Fruit fly (Drosophila melanogaster) S2 (cell line): ENCODE data around the gene wap.

Experiments
- CG8478 ChIP-seq: fragments of >200 bp; optimal IDR thresholded peaks from 2 replicates; lab custom pipeline; 2018
- CTCF ChIP-seq, 2 experiments: fragments of >200 bp; optimal IDR thresholded peaks; 2 replicates each; lab custom pipeline; 2018

The wap gene

DNA sequence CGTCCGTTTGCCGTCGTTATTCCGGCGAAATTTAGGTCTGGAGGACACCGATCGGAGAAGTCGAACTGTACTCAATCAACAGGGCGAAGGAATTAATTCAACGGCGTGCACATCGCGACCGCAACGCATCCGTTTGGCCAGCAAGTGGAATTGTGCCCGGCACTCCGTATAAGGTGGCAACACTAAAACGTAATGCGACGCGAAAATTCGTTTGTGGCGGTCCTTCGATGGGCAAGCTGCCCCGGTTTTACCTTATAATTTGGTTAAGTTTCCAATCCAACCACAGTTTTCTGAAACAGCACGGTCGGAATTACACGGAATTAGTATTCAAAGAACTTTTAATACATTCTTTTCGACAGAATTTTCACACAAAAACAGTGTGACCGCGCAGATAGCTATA, at the start of gene wap:
wap (minus strand) TSS at position 400 of the 400 bp plus-strand sequence.
- TF ChIP-seq CTCF (optimal IDR thresholded peaks at IDR 0.05; lab: Kevin White, UChicago) (no peak), CG8478 (lab: Kevin White, UChicago) (no peak)

DNA sequence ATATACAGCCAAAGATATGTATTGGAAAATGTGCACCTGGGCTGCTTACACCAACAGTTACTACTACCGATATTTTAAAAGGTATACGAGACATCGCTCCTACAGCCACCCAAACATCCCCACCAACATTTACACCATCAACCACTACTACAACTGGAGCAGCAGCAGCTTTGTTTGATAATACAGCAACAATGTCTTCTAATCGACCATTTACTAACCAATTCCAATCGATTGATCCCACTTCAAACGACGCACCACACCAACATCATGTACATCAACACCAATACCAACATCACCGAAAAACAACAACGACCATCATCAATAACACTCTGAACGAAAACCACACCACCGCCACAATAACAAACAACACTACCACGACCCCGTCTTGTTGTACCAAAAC, 47.0 kb upstream of the wap start:
- TF ChIP-seq CTCF (optimal IDR thresholded peaks at IDR 0.05; lab: Kevin White, UChicago) (no peak), CG8478 (lab: Kevin White, UChicago) (no peak)

DNA sequence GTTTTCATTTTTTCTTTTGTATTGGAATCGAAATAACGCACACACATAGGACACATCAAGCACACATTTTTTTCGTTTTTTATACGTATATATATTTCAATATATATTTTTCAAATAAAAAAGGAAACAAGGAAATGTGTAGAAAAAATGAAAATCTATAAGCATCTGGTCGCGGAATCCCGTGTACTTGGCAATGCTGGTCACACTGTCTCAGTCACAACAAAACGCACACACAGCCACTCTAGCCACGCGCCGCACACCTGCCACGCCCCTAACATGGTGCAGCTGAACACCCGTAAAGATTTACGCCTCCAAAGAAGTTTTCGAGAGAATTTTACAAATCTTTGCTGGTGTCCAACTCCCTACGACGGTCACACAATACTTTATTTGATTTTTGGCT, 44.3 kb upstream of the wap start:
- no peak for TF ChIP-seq CTCF (optimal IDR thresholded peaks at IDR 0.05; lab: Kevin White, UChicago)

DNA sequence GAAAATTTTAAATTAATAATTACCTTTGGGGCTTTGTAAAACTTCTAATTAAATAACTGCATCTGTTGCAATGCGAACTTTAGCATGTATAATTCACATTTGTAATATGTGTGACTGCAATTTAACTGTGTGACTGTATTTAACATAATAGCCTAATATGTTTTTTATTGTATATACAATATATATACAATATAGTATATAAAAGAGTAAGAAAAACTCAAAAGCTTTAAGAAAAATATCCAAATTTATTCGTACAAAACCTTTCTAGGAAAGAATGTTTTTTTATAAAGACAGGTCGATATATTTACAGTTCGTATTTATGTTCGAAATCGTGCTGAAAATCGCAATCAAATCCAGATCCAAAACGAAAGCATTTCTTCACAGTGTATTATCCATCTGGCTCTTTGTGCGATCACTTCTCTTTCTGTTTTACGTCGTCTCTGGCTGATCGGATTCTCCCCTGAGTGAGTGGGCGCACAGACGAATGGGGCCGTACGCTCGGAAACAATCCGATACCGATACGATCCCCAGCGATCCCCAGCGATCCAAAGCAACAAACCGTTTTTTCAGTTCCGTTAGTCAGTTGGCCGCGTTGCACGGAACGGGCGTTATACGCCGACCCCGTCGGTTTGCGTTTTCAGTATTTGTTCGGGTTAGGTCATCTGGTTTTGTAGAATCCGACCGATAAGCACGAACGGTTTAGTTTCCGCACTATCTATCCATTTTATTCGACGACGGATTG, 36.0 kb upstream of the wap start:
- TF ChIP-seq CTCF (optimal IDR thresholded peaks at IDR 0.05; lab: Kevin White, UChicago) = no peak
- TF ChIP-seq CG8478 (lab: Kevin White, UChicago) = no peak

dm6 chrX:22490584-22490983, 35.4 kb upstream of the wap start:
- TF ChIP-seq CG8478 (lab: Kevin White, UChicago) (no peak), CTCF (optimal IDR thresholded peaks at IDR 0.05; lab: Kevin White, UChicago) (no peak)

DNA sequence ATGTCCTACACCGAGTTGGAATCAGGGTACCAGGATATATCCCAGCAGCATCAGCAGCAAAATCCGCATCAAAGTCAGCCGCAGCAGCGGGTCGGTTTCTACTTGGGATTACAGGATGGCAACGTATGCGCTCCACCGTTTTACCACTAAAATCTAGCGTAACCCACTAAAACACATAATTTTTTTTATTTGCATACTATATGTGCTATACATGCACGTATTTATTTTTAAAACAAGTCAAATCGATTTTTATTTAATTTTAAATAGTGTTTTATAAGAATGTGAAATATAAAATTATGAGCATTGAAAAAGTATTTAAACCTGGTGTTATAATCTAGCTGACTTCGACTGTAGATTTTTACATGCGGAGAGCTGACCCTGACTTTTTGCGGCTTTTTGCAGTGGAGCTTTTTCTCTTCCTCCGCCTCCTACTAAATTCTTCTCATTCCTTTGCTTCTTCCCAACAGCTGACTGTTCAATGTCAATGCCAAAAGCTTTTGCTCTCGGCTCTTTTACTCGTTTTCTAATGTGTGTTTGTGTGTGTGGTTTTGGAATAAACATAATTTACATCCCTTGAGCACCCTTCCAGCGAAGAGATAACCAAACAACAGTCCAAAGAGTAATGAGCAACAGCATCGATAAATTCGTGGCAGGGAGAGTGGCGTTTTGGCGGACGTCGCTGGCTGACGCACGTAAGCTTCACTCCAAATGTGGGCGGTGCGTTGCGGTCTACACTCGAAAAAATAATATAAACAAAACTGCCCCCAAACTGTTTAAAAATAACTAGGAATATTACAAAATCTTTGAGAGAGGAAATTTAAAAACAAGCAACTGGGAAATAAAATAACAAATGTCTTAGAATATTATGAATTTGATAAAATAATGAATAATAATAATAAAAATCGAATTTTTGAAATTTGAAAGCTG, 32.7 kb upstream of the wap start:
- no peak for TF ChIP-seq CTCF (optimal IDR thresholded peaks at IDR 0.05; lab: Kevin White, UChicago)
- no peak for TF ChIP-seq CG8478 (lab: Kevin White, UChicago)

- TF ChIP-seq CTCF (optimal IDR thresholded peaks at IDR 0.05; lab: Kevin White, UChicago) (no peak), CG8478 (lab: Kevin White, UChicago) (no peak)
Observed at dm6 chrX:22486919-22487634, 31.9 kb upstream of the wap start.

dm6 chrX:22486487-22486886, 31.3 kb upstream of the wap start:
- TF ChIP-seq CG8478 (lab: Kevin White, UChicago) (no peak), CTCF (optimal IDR thresholded peaks at IDR 0.05; lab: Kevin White, UChicago) (no peak)

- TF ChIP-seq CG8478 (lab: Kevin White, UChicago) (no peak), CTCF (optimal IDR thresholded peaks at IDR 0.05; lab: Kevin White, UChicago) (no peak)
Observed at dm6 chrX:22481860-22482544, 26.8 kb upstream of the wap start, which contains the start of the genes Cp110 and CG12576. Gene Cp110 (plus strand): TSS chrX:22482082. Gene CG12576 (minus strand): TSS chrX:22482357.

DNA sequence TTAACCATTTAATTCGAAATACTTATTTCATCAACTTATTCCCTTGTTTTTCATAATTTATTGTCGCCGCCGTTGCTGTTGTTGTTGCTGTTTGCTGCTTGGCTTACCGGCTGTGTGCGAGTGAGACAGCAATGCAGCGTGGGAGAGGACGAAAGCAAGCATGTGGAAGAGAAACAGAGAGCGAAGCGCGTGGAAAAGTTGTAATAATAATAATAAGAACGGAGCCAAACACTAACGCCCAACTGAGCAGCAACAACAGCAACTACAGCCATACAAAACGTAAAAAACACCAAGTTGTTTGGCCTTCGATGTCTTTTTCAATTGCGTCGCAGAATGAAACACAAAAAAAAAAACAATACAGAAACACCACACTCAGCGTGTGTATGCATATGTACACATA, 25.9 kb upstream of the wap start:
- no peak for TF ChIP-seq CG8478 (lab: Kevin White, UChicago)
- TF ChIP-seq CTCF (optimal IDR thresholded peaks at IDR 0.05; lab: Kevin White, UChicago) = no peak

DNA sequence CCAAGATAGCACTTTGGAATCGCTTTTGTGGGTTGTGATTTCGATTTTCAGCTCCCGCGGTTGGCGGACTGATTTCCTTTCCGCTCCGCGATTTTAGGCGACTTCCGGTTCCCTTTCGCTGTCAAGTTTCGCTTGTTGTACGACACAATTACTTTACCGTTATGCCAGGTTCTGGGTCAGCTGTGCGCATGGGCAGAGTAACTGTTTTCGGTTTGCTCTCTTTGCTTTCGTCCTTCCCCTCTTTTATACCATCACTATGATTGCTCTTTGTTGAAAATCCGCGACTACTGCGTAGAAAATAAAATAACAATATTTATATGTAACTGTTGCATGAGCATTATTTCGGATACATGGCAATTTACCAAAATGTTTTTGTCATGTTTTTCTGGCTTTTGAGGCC, 25.4 kb upstream of the wap start:
- TF ChIP-seq CTCF (optimal IDR thresholded peaks at IDR 0.05; lab: Kevin White, UChicago) = no peak
- no peak for TF ChIP-seq CG8478 (lab: Kevin White, UChicago)

- TF ChIP-seq CG8478 (lab: Kevin White, UChicago) (no peak), CTCF (optimal IDR thresholded peaks at IDR 0.05; lab: Kevin White, UChicago) (no peak)
Observed at dm6 chrX:22479207-22479820, 24.1 kb upstream of the wap start.

DNA sequence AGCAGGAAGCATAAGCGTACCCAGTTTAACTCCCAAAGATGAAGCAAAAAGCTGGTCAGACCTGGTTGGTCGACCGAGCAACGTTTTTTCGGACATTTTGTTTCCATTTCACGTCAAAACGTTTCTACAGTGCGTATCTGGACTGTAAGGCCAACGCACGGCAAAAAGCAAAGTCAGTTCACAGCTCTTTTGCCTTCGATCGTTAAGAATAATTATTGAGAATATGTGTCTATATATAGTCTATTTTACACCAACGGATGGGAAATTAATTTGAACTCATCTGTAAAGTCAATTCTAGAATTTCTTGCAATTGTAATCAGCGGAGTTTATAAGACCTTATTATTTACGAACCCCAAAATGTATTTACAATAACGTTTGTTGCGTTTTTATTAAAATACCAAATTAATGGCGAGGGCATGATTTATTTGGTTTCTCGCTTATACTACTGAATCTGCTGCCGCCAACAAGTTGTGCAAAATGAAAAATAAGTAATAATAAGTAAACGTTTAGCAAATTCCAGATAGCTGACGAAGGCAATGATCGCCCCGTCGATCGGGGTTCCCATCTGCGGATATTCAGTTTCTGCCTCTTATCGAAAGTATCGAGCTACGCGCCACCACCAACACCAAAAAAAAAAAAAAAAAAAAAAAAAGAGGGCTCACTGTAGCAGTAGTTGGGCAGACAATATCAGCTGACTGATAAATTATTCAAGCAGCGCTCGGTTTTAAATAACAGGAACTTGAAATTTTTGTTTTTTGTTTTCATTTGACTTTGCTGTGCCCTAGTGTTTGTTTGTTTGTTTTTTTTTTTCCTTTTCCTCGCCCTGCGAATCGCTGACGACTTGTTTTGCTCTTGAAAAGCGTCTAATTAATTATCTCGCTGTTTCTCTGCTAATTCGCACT, 22.7 kb upstream of the wap start:
- TF ChIP-seq CG8478 (lab: Kevin White, UChicago) = no peak
